Fruit fly (Drosophila melanogaster): ENCODE results near the gene Rnf146.
A peak's percentile ranks its signal among the peaks of the same experiment; 100 is the strongest.

- TF ChIP-seq CG3032 (tag; optimal IDR thresholded peaks at IDR 0.05): peak; percentile 2
- TF ChIP-seq CG32006 (GFP tag; optimal IDR thresholded peaks at IDR 0.05): no peak
- TF ChIP-seq CG34406 (GFP tag; optimal IDR thresholded peaks at IDR 0.05): no peak
- no peak for TF ChIP-seq Sox102F (GFP tag; optimal IDR thresholded peaks at IDR 0.05)
- TF ChIP-seq CG10669 (GFP tag; optimal IDR thresholded peaks at IDR 0.05): no peak
- no peak for TF ChIP-seq OdsH (GFP tag; optimal IDR thresholded peaks at IDR 0.05)
- TF ChIP-seq eg (GFP tag; IDR thresholded peaks at IDR 0.05): no peak
- TF ChIP-seq Sox14 (GFP tag; optimal IDR thresholded peaks at IDR 0.05): no peak
Measured at dm6 chr3L:19670492-19670891, 27.9 kb upstream of the Rnf146 start.
